Fruit fly (Drosophila melanogaster) whole organism, pupa: ENCODE results near the gene CG13113.
A peak's percentile ranks its signal among the peaks of the same experiment; 100 is the strongest.

Experiments
- CG10348 ChIP-seq: fragments of 200-800 bp; sonication (Bioruptor generic); IDR thresholded peaks from 2 replicates; pipeline ENCODE4 v1.3.6; 2022; ENCODE audit warnings: missing biosample characterization, missing genetic modification characterization
- CG12605 ChIP-seq: fragments of 200-800 bp; sonication (Bioruptor generic); IDR thresholded peaks from 2 replicates; pipeline ENCODE4 v1.3.6; 2022; ENCODE audit warnings: missing biosample characterization, missing genetic modification characterization
- CG13204 ChIP-seq: fragments of 200-800 bp; sonication (Bioruptor generic); optimal IDR thresholded peaks from 2 replicates; lab custom pipeline; 2018; ENCODE audit warnings: missing biosample characterization, mild to moderate bottlenecking, missing genetic modification characterization, moderate library complexity
- CG14655 ChIP-seq: fragments of 200-800 bp; sonication (Bioruptor generic); optimal IDR thresholded peaks from 3 replicates; lab custom pipeline; 2017; ENCODE audit warnings: mild to moderate bottlenecking, missing biosample characterization, missing genetic modification reagents, missing genetic modification characterization
- CG15710 ChIP-seq: fragments of 200-800 bp; sonication (Bioruptor generic); optimal IDR thresholded peaks from 2 replicates; lab custom pipeline; 2018; ENCODE audit warnings: missing biosample characterization, mild to moderate bottlenecking, missing genetic modification characterization, moderate library complexity
- CG17806 ChIP-seq: fragments of 200-800 bp; sonication (Bioruptor generic); optimal IDR thresholded peaks from 2 replicates; lab custom pipeline; 2018; ENCODE audit warnings: missing biosample characterization, mild to moderate bottlenecking, missing genetic modification characterization, moderate library complexity
- CG32121 ChIP-seq: fragments of 200-800 bp; sonication (Bioruptor generic); IDR thresholded peaks from 2 replicates; pipeline ENCODE4 v1.3.6; 2022; ENCODE audit warnings: missing biosample characterization, missing genetic modification characterization
- CG34367 ChIP-seq: fragments of 200-800 bp; sonication (Bioruptor generic); optimal IDR thresholded peaks from 2 replicates; lab custom pipeline; 2018; ENCODE audit warnings: missing biosample characterization, mild to moderate bottlenecking, missing genetic modification characterization
- CG4496 ChIP-seq: fragments of 200-800 bp; sonication (Bioruptor generic); IDR thresholded peaks from 3 replicates; pipeline ENCODE4 v1.3.6; 2022; ENCODE audit warnings: missing biosample characterization, missing genetic modification characterization
- CG8159 ChIP-seq: fragments of 200-800 bp; sonication (Bioruptor generic); optimal IDR thresholded peaks from 3 replicates; lab custom pipeline; 2018; ENCODE audit warnings: missing biosample characterization, mild to moderate bottlenecking, missing genetic modification characterization, moderate library complexity
- CG8301 ChIP-seq: fragments of 200-800 bp; sonication (Bioruptor generic); optimal IDR thresholded peaks from 2 replicates; lab custom pipeline; 2018; ENCODE audit warnings: missing biosample characterization, mild to moderate bottlenecking, missing genetic modification characterization
- CG9948 ChIP-seq: fragments of 200-800 bp; sonication (Bioruptor generic); optimal IDR thresholded peaks from 2 replicates; lab custom pipeline; 2018; ENCODE audit warnings: missing biosample characterization, mild to moderate bottlenecking, missing genetic modification characterization, moderate library complexity
- D1 ChIP-seq: fragments of 200-800 bp; sonication (Bioruptor generic); optimal IDR thresholded peaks from 2 replicates; lab custom pipeline; 2018; ENCODE audit warnings: missing biosample characterization, mild to moderate bottlenecking, missing genetic modification characterization, moderate library complexity
- EcR ChIP-seq: fragments of 200-800 bp; sonication (Bioruptor generic); optimal IDR thresholded peaks from 3 replicates; lab custom pipeline; 2019; ENCODE audit warnings: missing biosample characterization, missing genetic modification characterization, mild to moderate bottlenecking, moderate library complexity, missing genetic modification reagents
- Ets98B ChIP-seq: fragments of 200-800 bp; sonication (Bioruptor generic); IDR thresholded peaks from 2 replicates; pipeline ENCODE4 v1.3.6; 2022; ENCODE audit warnings: missing biosample characterization, missing genetic modification characterization
- Pif1A ChIP-seq: fragments of 200-800 bp; sonication (Bioruptor generic); optimal IDR thresholded peaks from 3 replicates; lab custom pipeline; 2016; ENCODE audit warnings: missing biosample characterization, missing genetic modification characterization
- Pif1B ChIP-seq: fragments of 200-800 bp; sonication (Bioruptor generic); optimal IDR thresholded peaks from 3 replicates; lab custom pipeline; 2016; ENCODE audit warnings: missing biosample characterization, missing genetic modification characterization
- Snoo ChIP-seq: fragments of 200-800 bp; sonication (Bioruptor generic); optimal IDR thresholded peaks from 3 replicates; lab custom pipeline; 2017; ENCODE audit warnings: missing biosample characterization, mild to moderate bottlenecking, missing genetic modification characterization, inconsistent platforms
- fd96Ca ChIP-seq: fragments of 200-800 bp; sonication (Bioruptor generic); IDR thresholded peaks from 3 replicates; pipeline ENCODE4 v1.3.6; 2022; ENCODE audit warnings: missing biosample characterization, missing genetic modification characterization
- gl ChIP-seq: fragments of 200-800 bp; sonication (Bioruptor generic); optimal IDR thresholded peaks from 2 replicates; lab custom pipeline; 2018; ENCODE audit warnings: missing biosample characterization, mild to moderate bottlenecking, missing genetic modification characterization
- rn ChIP-seq: fragments of 200-800 bp; sonication (Bioruptor generic); IDR thresholded peaks from 2 replicates; pipeline ENCODE4 v1.3.6; 2022; ENCODE audit warnings: missing biosample characterization, missing genetic modification characterization

CG13113 gene

dm6 chr2L:9526518-9526917, 17.5 kb upstream of the CG13113 start:
- no peak for TF ChIP-seq gl (tag; lab: Kevin White, UChicago)
- no peak for TF ChIP-seq fd96Ca (GFP tag; lab: Robert Waterston, UW)
- TF ChIP-seq CG8301: no peak
- TF ChIP-seq EcR (GFP tag; lab: Kevin White, UChicago): no peak
- no peak for TF ChIP-seq CG14655 (GFP tag; lab: Kevin White, UChicago)
- TF ChIP-seq CG12605 (GFP tag; lab: Robert Waterston, UW): no peak
- no peak for TF ChIP-seq CG10348 (GFP tag; lab: Robert Waterston, UW)
- no peak for TF ChIP-seq Ets98B (GFP tag; lab: Robert Waterston, UW)
- TF ChIP-seq Pif1B: no peak
- no peak for TF ChIP-seq CG15710 (tag; lab: Kevin White, UChicago)
- no peak for TF ChIP-seq CG9948 (tag; lab: Kevin White, UChicago)
- TF ChIP-seq CG17806 (tag; lab: Kevin White, UChicago): no peak
- no peak for TF ChIP-seq D1 (tag; lab: Kevin White, UChicago)
- TF ChIP-seq CG8159 (tag; lab: Kevin White, UChicago): no peak
- no peak for TF ChIP-seq Snoo (tag; lab: Kevin White, UChicago)
- TF ChIP-seq rn: no peak
- no peak for TF ChIP-seq CG34367 (tag; lab: Kevin White, UChicago)
- no peak for TF ChIP-seq Pif1A (GFP tag; lab: Kevin White, UChicago)
- TF ChIP-seq CG13204: no peak
- TF ChIP-seq CG32121 (GFP tag; lab: Robert Waterston, UW): no peak
- TF ChIP-seq, all 21 proteins: peak for 0

dm6 chr2L:9528215-9528614, 15.8 kb upstream of the CG13113 start, which contains the start of gene CG31883:
Gene CG31883, plus strand, starts transcription at chr2L:9528515.
- no peak for TF ChIP-seq CG15710 (tag; lab: Kevin White, UChicago)
- no peak for TF ChIP-seq CG13204
- no peak for TF ChIP-seq EcR (GFP tag; lab: Kevin White, UChicago)
- TF ChIP-seq gl (tag; lab: Kevin White, UChicago): no peak
- TF ChIP-seq CG32121 (GFP tag; lab: Robert Waterston, UW): no peak
- TF ChIP-seq CG10348 (GFP tag; lab: Robert Waterston, UW): no peak
- TF ChIP-seq CG17806 (tag; lab: Kevin White, UChicago): no peak
- TF ChIP-seq D1 (tag; lab: Kevin White, UChicago): no peak

dm6 chr2L:9529858-9530378, 14.1 kb upstream of the CG13113 start:
- TF ChIP-seq CG8301 (peak; percentile 6), fd96Ca (GFP tag; lab: Robert Waterston, UW) (0 out of 3 replicates have a peak, but pooled peaks have one; percentile 27), Ets98B (GFP tag; lab: Robert Waterston, UW) (no peak), CG4496 (GFP tag; lab: Robert Waterston, UW) (no peak), CG14655 (GFP tag; lab: Kevin White, UChicago) (peak; percentile 34), Pif1A (GFP tag; lab: Kevin White, UChicago) (no peak), CG32121 (GFP tag; lab: Robert Waterston, UW) (no peak), Snoo (tag; lab: Kevin White, UChicago) (no peak), CG34367 (tag; lab: Kevin White, UChicago) (no peak), D1 (tag; lab: Kevin White, UChicago) (no peak)

- peak; percentile 86 for TF ChIP-seq D1 (tag; lab: Kevin White, UChicago)
- TF ChIP-seq Snoo (tag; lab: Kevin White, UChicago): no peak
These were observed 3.9 kb upstream of the CG13113 start, which contains the start of gene CG17855 for dm6 chr2L:9539988-9540573. Gene CG17855, plus strand, starts transcription at chr2L:9540523.

- no peak for TF ChIP-seq CG4496 (GFP tag; lab: Robert Waterston, UW)
These were observed 1.4 kb upstream of the CG13113 start, which contains the start of gene Cpr30B for dm6 chr2L:9542578-9542977. Gene Cpr30B, plus strand, starts transcription at chr2L:9542878.

- no peak for TF ChIP-seq Pif1B
- TF ChIP-seq EcR (GFP tag; lab: Kevin White, UChicago): no peak
- TF ChIP-seq CG14655 (GFP tag; lab: Kevin White, UChicago): no peak
- no peak for TF ChIP-seq D1 (tag; lab: Kevin White, UChicago)
- no peak for TF ChIP-seq CG9948 (tag; lab: Kevin White, UChicago)
- TF ChIP-seq Pif1A (GFP tag; lab: Kevin White, UChicago): no peak
- no peak for TF ChIP-seq CG8159 (tag; lab: Kevin White, UChicago)
- no peak for TF ChIP-seq rn
- no peak for TF ChIP-seq CG4496 (GFP tag; lab: Robert Waterston, UW)
- TF ChIP-seq CG34367 (tag; lab: Kevin White, UChicago): no peak
- TF ChIP-seq Snoo (tag; lab: Kevin White, UChicago): no peak
- TF ChIP-seq CG15710 (tag; lab: Kevin White, UChicago): no peak
- TF ChIP-seq CG10348 (GFP tag; lab: Robert Waterston, UW): no peak
- no peak for TF ChIP-seq Ets98B (GFP tag; lab: Robert Waterston, UW)
- TF ChIP-seq CG12605 (GFP tag; lab: Robert Waterston, UW): no peak
- TF ChIP-seq CG32121 (GFP tag; lab: Robert Waterston, UW): no peak
- no peak for TF ChIP-seq CG8301
- no peak for TF ChIP-seq gl (tag; lab: Kevin White, UChicago)
- TF ChIP-seq, all 21 proteins: peak for 0
These were observed 1.5 kb downstream of the CG13113 start, which contains the start of gene CG13114 for dm6 chr2L:9545511-9545910. Gene CG13114, plus strand, starts transcription at chr2L:9545811.
